Worm (Caenorhabditis elegans) whole organism, L2 larva: ENCODE data around the gene srw-89.

Source experiments
- C34F6.9 ChIP-seq: fragments of 150-350 bp; optimal IDR thresholded peaks from 2 replicates; lab custom pipeline; 2014; ENCODE audit warnings: missing biosample characterization, missing genetic modification characterization
- F13H6.1 ChIP-seq: sonication (generic microtip); optimal IDR thresholded peaks from 2 replicates; lab custom pipeline; 2016; ENCODE audit warnings: missing genetic modification characterization, missing compliant biosample characterization
- Y55F3AM.14 ChIP-seq: fragments of 200-800 bp; sonication (Bioruptor generic); optimal IDR thresholded peaks from 2 replicates; lab custom pipeline; 2018; ENCODE audit warnings: mild to moderate bottlenecking, missing genetic modification characterization, missing compliant biosample characterization
- ZK546.5 ChIP-seq: sonication (generic microtip); optimal IDR thresholded peaks from 2 replicates; lab custom pipeline; 2017; ENCODE audit warnings: missing biosample characterization, missing genetic modification characterization
- alr-1 ChIP-seq: fragments of 150-350 bp; optimal IDR thresholded peaks from 2 replicates; lab custom pipeline; 2014; ENCODE audit warnings: missing biosample characterization, missing genetic modification characterization
- ceh-82 ChIP-seq: fragments of 150-350 bp; optimal IDR thresholded peaks from 2 replicates; lab custom pipeline; 2014; ENCODE audit warnings: missing biosample characterization, missing genetic modification characterization
- dmd-4 ChIP-seq: sonication (generic microtip); optimal IDR thresholded peaks from 2 replicates; lab custom pipeline; 2017; ENCODE audit warnings: missing biosample characterization, missing genetic modification characterization
- egl-27 ChIP-seq: sonication (generic microtip); optimal IDR thresholded peaks from 3 replicates; lab custom pipeline; 2017; ENCODE audit warnings: missing biosample characterization, missing genetic modification reagents, missing genetic modification characterization
- elt-3 ChIP-seq: sonication (generic microtip); optimal IDR thresholded peaks from 2 replicates; lab custom pipeline; 2017; ENCODE audit warnings: missing biosample characterization, missing genetic modification characterization
- fos-1 ChIP-seq: fragments of 150-350 bp; optimal IDR thresholded peaks from 2 replicates; lab custom pipeline; 2014; ENCODE audit warnings: missing biosample characterization, missing genetic modification characterization
- lin-13 ChIP-seq: fragments of 150-350 bp; optimal IDR thresholded peaks from 2 replicates; lab custom pipeline; 2014; ENCODE audit warnings: missing biosample characterization, missing genetic modification reagents, missing genetic modification characterization
- lin-39 ChIP-seq: fragments of 150-350 bp; optimal IDR thresholded peaks from 2 replicates; lab custom pipeline; 2014; ENCODE audit warnings: missing biosample characterization, missing genetic modification reagents, missing genetic modification characterization
- lsy-2 ChIP-seq, 2 experiments: fragments of 150-350 bp in 1 of 2; sonication (generic microtip) in 1 of 2; optimal IDR thresholded peaks; 2 replicates each; lab custom pipeline; 2014 to 2017; ENCODE audit warnings: missing biosample characterization in 2 of 2, missing genetic modification characterization in 2 of 2
- mab-5 ChIP-seq: fragments of 150-350 bp; optimal IDR thresholded peaks from 2 replicates; lab custom pipeline; 2014; ENCODE audit warnings: missing biosample characterization, missing genetic modification characterization
- mbf-1 ChIP-seq: sonication (generic microtip); optimal IDR thresholded peaks from 2 replicates; lab custom pipeline; 2017; ENCODE audit warnings: missing biosample characterization, missing genetic modification characterization
- mdl-1 ChIP-seq, 2 experiments: fragments of 150-350 bp in 1 of 2; sonication (generic microtip) in 1 of 2; optimal IDR thresholded peaks; 2 replicates each; lab custom pipeline; 2017; ENCODE audit warnings: missing biosample characterization in 2 of 2, missing genetic modification characterization in 2 of 2
- nhr-129 ChIP-seq: fragments of 150-350 bp; optimal IDR thresholded peaks from 2 replicates; lab custom pipeline; 2014; ENCODE audit warnings: missing biosample characterization, missing genetic modification characterization
- nhr-23 ChIP-seq: fragments of 150-350 bp; optimal IDR thresholded peaks from 2 replicates; lab custom pipeline; 2014; ENCODE audit warnings: missing biosample characterization, missing genetic modification reagents, missing genetic modification characterization
- nhr-237 ChIP-seq: fragments of 150-350 bp; optimal IDR thresholded peaks from 2 replicates; lab custom pipeline; 2014; ENCODE audit warnings: missing biosample characterization, missing genetic modification characterization
- nhr-6 ChIP-seq: fragments of 150-350 bp; optimal IDR thresholded peaks from 2 replicates; lab custom pipeline; 2014; ENCODE audit warnings: missing biosample characterization, missing genetic modification characterization
- nhr-77 ChIP-seq: fragments of 150-350 bp; optimal IDR thresholded peaks from 2 replicates; lab custom pipeline; 2014; ENCODE audit warnings: missing biosample characterization, missing genetic modification characterization
- peb-1 ChIP-seq: fragments of 150-350 bp; optimal IDR thresholded peaks from 2 replicates; lab custom pipeline; 2014; ENCODE audit warnings: missing biosample characterization, missing genetic modification characterization
- sem-4 ChIP-seq: fragments of 150-350 bp; optimal IDR thresholded peaks from 2 replicates; lab custom pipeline; 2014; ENCODE audit warnings: missing biosample characterization, missing genetic modification reagents, missing genetic modification characterization
- skn-1 ChIP-seq: sonication (generic microtip); optimal IDR thresholded peaks from 2 replicates; lab custom pipeline; 2017; ENCODE audit warnings: missing biosample characterization, missing genetic modification characterization
- sma-3 ChIP-seq: sonication (generic microtip); optimal IDR thresholded peaks from 2 replicates; lab custom pipeline; 2016; ENCODE audit warnings: missing genetic modification reagents, missing genetic modification characterization, missing compliant biosample characterization
- sma-9 ChIP-seq, 2 experiments: fragments of 150-350 bp in 1 of 2; sonication (generic microtip) in 1 of 2; optimal IDR thresholded peaks; 2 replicates each; lab custom pipeline; 2014 to 2016; ENCODE audit warnings: missing genetic modification characterization in 2 of 2, mild to moderate bottlenecking in 1 of 2, missing biosample characterization in 1 of 2, missing compliant biosample characterization in 1 of 2, missing genetic modification reagents in 1 of 2, moderate library complexity in 1 of 2
- snpc-4 ChIP-seq: fragments of 150-350 bp; optimal IDR thresholded peaks from 2 replicates; lab custom pipeline; 2014; ENCODE audit warnings: missing biosample characterization, missing genetic modification characterization
- unc-55 ChIP-seq: fragments of 150-350 bp; sonication (generic microtip); optimal IDR thresholded peaks from 3 replicates; lab custom pipeline; 2014; ENCODE audit warnings: missing biosample characterization, missing genetic modification reagents, missing genetic modification characterization
- ztf-1 ChIP-seq: fragments of 200-800 bp; sonication (Bioruptor generic); conservative IDR thresholded peaks from 2 replicates; pipeline ENCODE4 v1.3.6; 2022; ENCODE audit warnings: missing genetic modification characterization, missing compliant biosample characterization
- ztf-4 ChIP-seq: fragments of 150-350 bp; optimal IDR thresholded peaks from 2 replicates; lab custom pipeline; 2014; ENCODE audit warnings: missing biosample characterization, missing genetic modification characterization

Gene srw-89

DNA sequence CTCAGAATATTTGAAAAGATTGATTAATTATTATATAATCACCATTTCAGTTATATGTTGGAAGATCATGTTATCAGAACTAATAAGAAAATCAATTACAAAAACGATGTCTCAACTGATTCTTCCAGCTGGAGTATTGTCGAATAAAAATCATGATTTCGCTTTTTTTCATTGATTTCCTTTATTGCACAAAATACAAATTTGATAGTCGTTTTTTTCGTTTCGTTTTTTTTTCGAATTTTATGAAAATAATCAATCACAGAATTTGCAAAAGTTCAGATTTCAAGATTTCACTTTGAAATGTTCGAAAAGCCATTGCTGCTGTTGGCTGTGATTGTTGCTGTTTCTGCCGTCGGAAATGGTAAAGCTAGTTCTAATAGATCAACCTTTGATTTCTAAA lies 18.9 kb downstream of the srw-89 start, which contains the start of gene C49G7.13:
Gene C49G7.13 (plus strand): TSS at position 301 of the 400 bp plus-strand sequence.
- TF ChIP-seq egl-27 (no peak), C34F6.9 (tag; lab: Kevin White, UChicago) (no peak), alr-1 (tag; lab: Kevin White, UChicago) (no peak), lin-13 (GFP tag; lab: Kevin White, UChicago) (no peak), lin-39 (tag; lab: Kevin White, UChicago) (no peak), F13H6.1 (no peak), snpc-4 (no peak), nhr-129 (tag; lab: Kevin White, UChicago) (no peak), sem-4 (tag; lab: Kevin White, UChicago) (no peak), dmd-4 (tag; lab: Kevin White, UChicago) (no peak), ZK546.5 (no peak), nhr-23 (tag; lab: Kevin White, UChicago) (no peak), nhr-6 (tag; lab: Kevin White, UChicago) (no peak)

DNA sequence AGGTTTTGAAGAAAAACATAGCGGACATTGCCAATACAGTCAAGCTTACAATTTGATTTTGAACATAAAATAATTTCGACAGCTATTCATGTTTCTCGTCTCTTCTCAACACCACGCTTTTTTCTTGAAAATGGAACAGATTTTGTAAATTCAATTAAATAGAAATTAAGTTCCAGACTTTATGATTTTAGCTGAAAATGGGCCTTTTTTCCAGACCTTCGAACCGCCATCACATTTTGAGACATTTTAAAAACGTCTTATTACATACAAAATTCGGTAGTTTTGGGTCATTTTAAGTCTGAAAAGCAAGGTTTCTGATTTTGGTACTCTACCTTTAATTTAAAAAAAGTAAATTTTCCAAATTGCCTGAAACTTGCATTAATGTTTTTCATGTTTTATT lies 21.2 kb downstream of the srw-89 start, which contains the start of gene C49G7.12:
Gene C49G7.12 (plus strand): TSS at position 301 of the 400 bp plus-strand sequence.
- no peak for TF ChIP-seq mab-5 (tag; lab: Kevin White, UChicago)

DNA sequence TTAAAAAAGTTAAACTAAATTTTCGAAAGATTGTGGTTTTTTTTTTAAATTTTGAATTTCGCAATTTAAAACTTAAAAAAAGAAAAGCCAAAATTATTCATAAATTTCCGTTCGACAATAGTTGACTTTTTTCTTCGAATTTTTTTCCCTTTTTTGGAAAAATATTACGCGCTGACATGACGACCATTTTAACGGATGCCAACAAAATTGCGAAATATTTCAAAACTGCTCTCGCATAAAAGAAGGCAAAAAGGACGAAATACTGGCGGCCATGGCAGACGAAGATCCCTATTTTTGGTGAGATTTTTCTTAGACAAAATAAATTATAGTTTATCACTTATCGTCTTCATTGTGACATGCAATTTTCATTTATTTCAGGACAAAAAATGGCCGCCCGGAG lies 21.7 kb downstream of the srw-89 start:
- no peak for TF ChIP-seq skn-1 (tag; lab: Kevin White, UChicago)
- no peak for TF ChIP-seq alr-1 (tag; lab: Kevin White, UChicago)
- TF ChIP-seq ceh-82 (tag; lab: Kevin White, UChicago) = no peak
- peak; percentile 69 for TF ChIP-seq nhr-129 (tag; lab: Kevin White, UChicago)
- TF ChIP-seq C34F6.9 (tag; lab: Kevin White, UChicago) = no peak

DNA sequence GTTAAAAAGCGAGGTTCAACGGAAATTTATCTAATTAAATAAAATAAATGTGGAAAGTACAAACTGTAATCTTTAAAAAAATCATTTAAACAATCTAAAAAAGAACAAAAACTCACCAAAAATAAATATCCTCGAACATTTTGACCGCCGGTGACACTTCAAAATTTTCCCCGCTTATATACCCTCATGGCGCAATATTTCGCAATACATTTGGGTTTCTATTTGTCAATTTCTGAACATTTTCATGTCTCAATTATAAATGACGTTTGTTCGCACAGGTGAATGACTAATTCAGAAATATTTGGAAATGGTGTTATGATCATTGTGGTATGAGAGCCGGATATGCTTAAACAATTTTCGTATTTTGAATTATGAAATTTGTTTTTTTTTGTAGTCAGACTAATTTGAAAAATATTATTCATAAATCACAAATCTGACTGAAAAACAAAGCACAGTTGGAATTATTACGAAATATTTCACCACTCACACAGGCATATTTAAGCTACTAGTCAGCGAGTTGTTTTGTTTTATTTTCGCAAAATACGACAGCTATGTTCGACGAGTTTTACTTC lies 25.1 kb downstream of the srw-89 start, which contains the start of the genes C49G7.10 and irg-2:
Gene C49G7.10 (minus strand): TSS at position 169 of the 572 bp plus-strand sequence.
Gene irg-2 (plus strand): TSS at position 329 of the 572 bp plus-strand sequence.
- no peak for TF ChIP-seq ztf-1 (GFP tag; lab: Robert Waterston, UW)
- TF ChIP-seq skn-1 (tag; lab: Kevin White, UChicago) = no peak
- TF ChIP-seq C34F6.9 (tag; lab: Kevin White, UChicago) = peak; percentile 24
- no peak for TF ChIP-seq nhr-237 (tag; lab: Kevin White, UChicago)
- TF ChIP-seq nhr-23 (tag; lab: Kevin White, UChicago) = no peak
- peak; percentile 2 for TF ChIP-seq fos-1
- TF ChIP-seq nhr-129 (tag; lab: Kevin White, UChicago) = peak; percentile 100
- TF ChIP-seq mdl-1 (tag; optimal IDR thresholded peaks at IDR 0.05; lab: Kevin White, UChicago) = no peak
- peak; percentile 35 for TF ChIP-seq unc-55
- TF ChIP-seq sma-9 (GFP tag; optimal IDR thresholded peaks at IDR 0.05; lab: Kevin White, UChicago) = no peak
- TF ChIP-seq sma-9 (tag; optimal IDR thresholded peaks at IDR 0.05; lab: Kevin White, UChicago) = no peak
- no peak for TF ChIP-seq mab-5 (tag; lab: Kevin White, UChicago)

DNA sequence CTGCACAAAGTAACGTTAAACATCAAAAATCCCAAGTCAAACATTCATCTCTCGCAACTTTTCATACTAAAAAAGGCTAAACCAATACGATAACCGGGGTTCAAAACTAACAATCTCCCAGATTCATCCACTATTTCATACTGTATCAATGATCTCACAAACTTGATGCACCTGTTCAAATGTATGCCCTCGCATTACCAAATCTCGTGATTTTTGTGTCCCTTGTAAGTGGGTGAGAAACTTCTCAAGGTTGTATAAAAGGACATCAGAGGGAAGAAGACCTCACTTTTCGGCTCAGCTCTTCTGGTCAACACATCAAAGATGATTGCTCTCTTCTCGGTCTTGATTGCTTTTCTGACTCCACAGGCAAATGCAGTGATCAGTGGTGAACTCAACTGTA lies 26.8 kb downstream of the srw-89 start, which contains the start of gene phat-3:
Gene phat-3 (plus strand): TSS at position 301 of the 400 bp plus-strand sequence.
- TF ChIP-seq nhr-237 (tag; lab: Kevin White, UChicago) (no peak), elt-3 (no peak), mbf-1 (tag; lab: Kevin White, UChicago) (no peak), dmd-4 (tag; lab: Kevin White, UChicago) (no peak), ztf-4 (tag; lab: Kevin White, UChicago) (no peak), nhr-77 (tag; lab: Kevin White, UChicago) (no peak), lsy-2 (tag; optimal IDR thresholded peaks at IDR 0.05; lab: Kevin White, UChicago) (no peak), mdl-1 (tag; optimal IDR thresholded peaks at IDR 0.05; lab: Kevin White, UChicago) (no peak), peb-1 (tag; lab: Kevin White, UChicago) (no peak), Y55F3AM.14 (GFP tag; lab: Kevin White, UChicago) (no peak), mab-5 (tag; lab: Kevin White, UChicago) (no peak), sma-3 (GFP tag; lab: Kevin White, UChicago) (no peak), lin-39 (tag; lab: Kevin White, UChicago) (no peak), ZK546.5 (no peak)
- TF ChIP-seq, all 48 proteins: peak for 0
